Worm (Caenorhabditis elegans) whole organism, L4 larva: ENCODE measurements around the gene Y66A7A.4.

Experiments used
- ama-1 ChIP-seq: fragments of 150-350 bp; optimal IDR thresholded peaks from 2 replicates; lab custom pipeline; 2014; ENCODE audit warnings: inconsistent platforms, mixed read lengths
- arid-1 ChIP-seq: fragments of 200-800 bp; sonication (Bioruptor generic); conservative IDR thresholded peaks from 2 replicates; pipeline ENCODE4 v1.3.6; 2022; ENCODE audit warnings: missing genetic modification reagents, missing genetic modification characterization, missing compliant biosample characterization
- ceh-28 ChIP-seq: fragments of 150-350 bp; optimal IDR thresholded peaks from 2 replicates; lab custom pipeline; 2014; ENCODE audit warnings: missing biosample characterization, missing genetic modification reagents, missing genetic modification characterization
- jun-1 ChIP-seq: fragments of 150-350 bp; optimal IDR thresholded peaks from 2 replicates; lab custom pipeline; 2014; ENCODE audit warnings: missing biosample characterization, missing genetic modification reagents, missing genetic modification characterization
- madf-9 ChIP-seq: fragments of 200-800 bp; sonication (Bioruptor generic); conservative IDR thresholded peaks from 2 replicates; pipeline ENCODE4 v1.3.6; 2022; ENCODE audit warnings: missing genetic modification reagents, missing genetic modification characterization, missing compliant biosample characterization
- nhr-237 ChIP-seq: sonication (generic microtip); optimal IDR thresholded peaks from 2 replicates; lab custom pipeline; 2017; ENCODE audit warnings: missing biosample characterization, missing genetic modification characterization
- saeg-2 ChIP-seq: fragments of 200-800 bp; sonication (Bioruptor generic); IDR thresholded peaks from 2 replicates; pipeline ENCODE4 v1.3.6; 2022; ENCODE audit warnings: missing genetic modification reagents, missing genetic modification characterization, missing compliant biosample characterization
- snpc-4 ChIP-seq: fragments of 150-350 bp; optimal IDR thresholded peaks from 2 replicates; lab custom pipeline; 2014; ENCODE audit warnings: missing biosample characterization, missing genetic modification characterization

- TF ChIP-seq ama-1 (lab: Kevin White, UChicago) (no peak), saeg-2 (GFP tag; lab: Robert Waterston, UW) (no peak), arid-1 (GFP tag; lab: Robert Waterston, UW) (no peak), jun-1 (tag; lab: Kevin White, UChicago) (no peak), nhr-237 (tag; lab: Kevin White, UChicago) (no peak), ceh-28 (tag; lab: Kevin White, UChicago) (no peak), snpc-4 (tag; lab: Kevin White, UChicago) (no peak), madf-9 (GFP tag; lab: Robert Waterston, UW) (no peak)
Observed at ce11 chrIII:11657185-11657817, 44.9 kb downstream of the Y66A7A.4 start, which contains the start of gene crh-1.
